Worm (Caenorhabditis elegans) whole organism, L4 larva: ENCODE results near the gene F47B8.1.
A peak's percentile ranks its signal among the peaks of the same experiment; 100 is the strongest.

Experiments
- D1046.2 ChIP-seq: fragments of 200-800 bp; sonication (Bioruptor generic); IDR thresholded peaks from 2 replicates; pipeline ENCODE4 v1.3.6; 2022; ENCODE audit warnings: missing genetic modification characterization, missing compliant biosample characterization
- F37D6.2 ChIP-seq: sonication (generic microtip); optimal IDR thresholded peaks from 2 replicates; lab custom pipeline; 2016; ENCODE audit warnings: mild to moderate bottlenecking, missing genetic modification characterization, missing compliant biosample characterization
- F49E8.2 ChIP-seq: sonication (generic microtip); optimal IDR thresholded peaks from 2 replicates; lab custom pipeline; 2016; ENCODE audit warnings: missing compliant biosample characterization, mild to moderate bottlenecking, missing genetic modification characterization, borderline replicate concordance
- R02D3.7 ChIP-seq: fragments of 150-350 bp; sonication (generic microtip); optimal IDR thresholded peaks from 3 replicates; lab custom pipeline; 2014; ENCODE audit warnings: missing biosample characterization, missing genetic modification characterization
- T20F7.1 ChIP-seq: fragments of 200-800 bp; sonication (Bioruptor generic); optimal IDR thresholded peaks from 2 replicates; lab custom pipeline; 2018; ENCODE audit warnings: mild to moderate bottlenecking, missing genetic modification characterization, missing compliant biosample characterization
- Y105C5A.15 ChIP-seq: fragments of 200-800 bp; sonication (Bioruptor generic); IDR thresholded peaks from 2 replicates; pipeline ENCODE4 v1.3.6; 2022; ENCODE audit warnings: missing genetic modification characterization, missing compliant biosample characterization
- Y48G9A.11 ChIP-seq: fragments of 200-800 bp; sonication (Bioruptor generic); IDR thresholded peaks from 2 replicates; pipeline ENCODE4 v1.3.6; 2022; ENCODE audit warnings: missing genetic modification reagents, missing genetic modification characterization, missing compliant biosample characterization
- Y5F2A.4 ChIP-seq: fragments of 200-800 bp; sonication (Bioruptor generic); optimal IDR thresholded peaks from 2 replicates; lab custom pipeline; 2018; ENCODE audit warnings: mild to moderate bottlenecking, missing genetic modification characterization, missing compliant biosample characterization
- Y75B8A.6 ChIP-seq: fragments of 200-800 bp; sonication (Bioruptor generic); IDR thresholded peaks from 2 replicates; pipeline ENCODE4 v1.3.6; 2022; ENCODE audit warnings: missing genetic modification reagents, missing genetic modification characterization, missing compliant biosample characterization
- ZK546.5 ChIP-seq, 2 experiments: sonication (generic microtip); optimal IDR thresholded peaks; 2 replicates each; lab custom pipeline; 2017; ENCODE audit warnings: missing biosample characterization in 2 of 2, missing genetic modification characterization in 2 of 2
- ama-1 ChIP-seq: fragments of 150-350 bp; optimal IDR thresholded peaks from 2 replicates; lab custom pipeline; 2014; ENCODE audit warnings: inconsistent platforms, mixed read lengths
- arid-1 ChIP-seq: fragments of 200-800 bp; sonication (Bioruptor generic); conservative IDR thresholded peaks from 2 replicates; pipeline ENCODE4 v1.3.6; 2022; ENCODE audit warnings: missing genetic modification reagents, missing genetic modification characterization, missing compliant biosample characterization
- ceh-44 ChIP-seq: fragments of 200-800 bp; sonication (Bioruptor generic); IDR thresholded peaks from 2 replicates; pipeline ENCODE4 v1.3.6; 2022; ENCODE audit warnings: missing genetic modification reagents, missing genetic modification characterization, missing compliant biosample characterization
- ceh-62 ChIP-seq: sonication (generic microtip); optimal IDR thresholded peaks from 2 replicates; lab custom pipeline; 2017; ENCODE audit warnings: missing biosample characterization, missing genetic modification characterization
- ctbp-1 ChIP-seq: fragments of 200-800 bp; sonication (Bioruptor generic); IDR thresholded peaks from 2 replicates; pipeline ENCODE4 v1.3.6; 2022; ENCODE audit warnings: missing genetic modification reagents, missing genetic modification characterization, missing compliant biosample characterization
- daf-12 ChIP-seq: fragments of 150-350 bp; optimal IDR thresholded peaks from 2 replicates; lab custom pipeline; 2014; ENCODE audit warnings: missing biosample characterization, missing genetic modification reagents, missing genetic modification characterization
- daf-19 ChIP-seq: fragments of 200-800 bp; sonication (Bioruptor generic); conservative IDR thresholded peaks from 2 replicates; pipeline ENCODE4 v1.3.6; 2022; ENCODE audit warnings: missing genetic modification characterization, missing compliant biosample characterization
- dmd-6 ChIP-seq: fragments of 200-800 bp; sonication (Bioruptor generic); IDR thresholded peaks from 2 replicates; pipeline ENCODE4 v1.3.6; 2022; ENCODE audit warnings: missing genetic modification reagents, missing genetic modification characterization, missing compliant biosample characterization
- dmd-8 ChIP-seq: fragments of 200-800 bp; sonication (Bioruptor generic); IDR thresholded peaks from 2 replicates; pipeline ENCODE4 v1.3.6; 2022; ENCODE audit warnings: missing genetic modification characterization, missing compliant biosample characterization
- duxl-1 ChIP-seq: sonication (generic microtip); optimal IDR thresholded peaks from 2 replicates; lab custom pipeline; 2016; ENCODE audit warnings: mild to moderate bottlenecking, missing genetic modification characterization, moderate library complexity, missing compliant biosample characterization; ENCODE audit not compliant: poor library complexity
- dve-1 ChIP-seq: sonication (generic microtip); optimal IDR thresholded peaks from 2 replicates; lab custom pipeline; 2017; ENCODE audit warnings: antibody characterized with exemption, mild to moderate bottlenecking, missing genetic modification characterization, missing compliant biosample characterization; ENCODE audit not compliant: insufficient read depth
- fkh-10 ChIP-seq: fragments of 150-350 bp; optimal IDR thresholded peaks from 2 replicates; lab custom pipeline; 2014; ENCODE audit warnings: missing biosample characterization, missing genetic modification reagents, missing genetic modification characterization
- hif-1 ChIP-seq, 2 experiments: sonication (generic microtip); optimal IDR thresholded peaks; 2 replicates each; lab custom pipeline; 2016 to 2017; ENCODE audit warnings: missing compliant biosample characterization in 2 of 2, missing genetic modification characterization in 2 of 2, missing genetic modification reagents in 2 of 2, missing genotype in 2 of 2, mild to moderate bottlenecking in 1 of 2
- hlh-11 ChIP-seq: fragments of 200-800 bp; sonication (Bioruptor generic); optimal IDR thresholded peaks from 2 replicates; lab custom pipeline; 2018; ENCODE audit warnings: mild to moderate bottlenecking, missing genetic modification characterization, missing compliant biosample characterization
- hlh-30 ChIP-seq: sonication (generic microtip); optimal IDR thresholded peaks from 2 replicates; lab custom pipeline; 2017; ENCODE audit warnings: antibody characterized with exemption, mild to moderate bottlenecking, missing genetic modification characterization, missing compliant biosample characterization; ENCODE audit not compliant: insufficient read depth
- lim-7 ChIP-seq: fragments of 200-800 bp; sonication (Bioruptor generic); IDR thresholded peaks from 2 replicates; pipeline ENCODE4 v1.3.6; 2022; ENCODE audit warnings: missing genetic modification characterization, missing compliant biosample characterization
- lin-38 ChIP-seq: fragments of 200-800 bp; sonication (Bioruptor generic); IDR thresholded peaks from 2 replicates; pipeline ENCODE4 v1.3.6; 2022; ENCODE audit warnings: missing genetic modification reagents, missing genetic modification characterization, missing compliant biosample characterization
- lin-39 ChIP-seq: fragments of 150-350 bp; optimal IDR thresholded peaks from 2 replicates; lab custom pipeline; 2014; ENCODE audit warnings: missing biosample characterization, missing genetic modification reagents, missing genetic modification characterization
- lsy-2 ChIP-seq, 2 experiments: fragments of 150-350 bp in 1 of 2; sonication (generic microtip) in 1 of 2; optimal IDR thresholded peaks; 2 replicates each; lab custom pipeline; 2014 to 2017; ENCODE audit warnings: missing biosample characterization in 2 of 2, missing genetic modification characterization in 2 of 2
- madf-5 ChIP-seq, 2 experiments: fragments of 200-800 bp; sonication (Bioruptor generic); IDR thresholded peaks; 2 replicates each; pipeline ENCODE4 v1.3.6; 2022; ENCODE audit warnings: missing compliant biosample characterization in 2 of 2, missing genetic modification characterization in 2 of 2
- mdl-1 ChIP-seq, 2 experiments: fragments of 150-350 bp in 1 of 2; sonication (generic microtip) in 1 of 2; optimal IDR thresholded peaks; 2 replicates each; lab custom pipeline; 2014 to 2017; ENCODE audit warnings: missing biosample characterization in 2 of 2, missing genetic modification characterization in 2 of 2
- mdt-29 ChIP-seq: fragments of 200-800 bp; sonication (Bioruptor generic); IDR thresholded peaks from 2 replicates; pipeline ENCODE4 v1.3.6; 2022; ENCODE audit warnings: missing genetic modification reagents, missing genetic modification characterization, missing compliant biosample characterization
- mes-2 ChIP-seq: sonication (generic microtip); optimal IDR thresholded peaks from 2 replicates; lab custom pipeline; 2016; ENCODE audit warnings: missing genotype, mild to moderate bottlenecking, missing genetic modification characterization, missing compliant biosample characterization; ENCODE audit not compliant: poor library complexity, severe bottlenecking
- mxl-2 ChIP-seq: fragments of 200-800 bp; sonication (Bioruptor generic); conservative IDR thresholded peaks from 2 replicates; pipeline ENCODE4 v1.3.6; 2022; ENCODE audit warnings: missing genetic modification reagents, missing genetic modification characterization, missing compliant biosample characterization
- nhr-102 ChIP-seq: sonication (generic microtip); optimal IDR thresholded peaks from 2 replicates; lab custom pipeline; 2016; ENCODE audit warnings: mild to moderate bottlenecking, missing genetic modification characterization, moderate library complexity, missing compliant biosample characterization
- nhr-41 ChIP-seq: fragments of 200-800 bp; sonication (Bioruptor generic); IDR thresholded peaks from 2 replicates; pipeline ENCODE4 v1.3.6; 2022; ENCODE audit warnings: missing genetic modification reagents, missing genetic modification characterization, missing compliant biosample characterization
- nhr-76 ChIP-seq: fragments of 150-350 bp; optimal IDR thresholded peaks from 2 replicates; lab custom pipeline; 2014; ENCODE audit warnings: missing biosample characterization, missing genetic modification characterization
- pha-4 ChIP-seq, 2 experiments: fragments of 150-350 bp in 1 of 2; fragments of 200-800 bp in 1 of 2; sonication (Bioruptor generic) in 1 of 2; IDR thresholded peaks in 1 of 2; optimal IDR thresholded peaks in 1 of 2; 2 replicates each; pipeline versions ENCODE4 v1.3.6 to Lab custom; 2014 to 2022; ENCODE audit warnings: missing genetic modification characterization in 2 of 2, missing genetic modification reagents in 2 of 2, missing biosample characterization in 1 of 2, missing compliant biosample characterization in 1 of 2
- php-3 ChIP-seq: fragments of 200-800 bp; sonication (Bioruptor generic); IDR thresholded peaks from 2 replicates; pipeline ENCODE4 v1.3.6; 2022; ENCODE audit warnings: missing genetic modification reagents, missing genetic modification characterization, missing compliant biosample characterization
- rbr-2 ChIP-seq: sonication (generic microtip); optimal IDR thresholded peaks from 2 replicates; lab custom pipeline; 2016; ENCODE audit warnings: missing genotype, missing genetic modification characterization, missing compliant biosample characterization
- saeg-2 ChIP-seq: fragments of 200-800 bp; sonication (Bioruptor generic); IDR thresholded peaks from 2 replicates; pipeline ENCODE4 v1.3.6; 2022; ENCODE audit warnings: missing genetic modification reagents, missing genetic modification characterization, missing compliant biosample characterization
- spr-1 ChIP-seq: sonication (generic microtip); optimal IDR thresholded peaks from 2 replicates; lab custom pipeline; 2016; ENCODE audit warnings: mild to moderate bottlenecking, missing genetic modification characterization, missing compliant biosample characterization
- spr-3 ChIP-seq: fragments of 200-800 bp; sonication (Bioruptor generic); optimal IDR thresholded peaks from 2 replicates; lab custom pipeline; 2018; ENCODE audit warnings: mild to moderate bottlenecking, missing genetic modification characterization, missing compliant biosample characterization
- tag-97 ChIP-seq: fragments of 200-800 bp; sonication (Bioruptor generic); IDR thresholded peaks from 2 replicates; pipeline ENCODE4 v1.3.6; 2022; ENCODE audit warnings: missing genetic modification characterization, missing compliant biosample characterization
- tra-1 ChIP-seq: fragments of 200-800 bp; sonication (Bioruptor generic); IDR thresholded peaks from 2 replicates; pipeline ENCODE4 v1.3.6; 2022; ENCODE audit warnings: missing genetic modification reagents, missing genetic modification characterization, missing compliant biosample characterization
- unc-130 ChIP-seq: sonication (generic microtip); optimal IDR thresholded peaks from 2 replicates; lab custom pipeline; 2016; ENCODE audit warnings: missing genetic modification reagents, missing genetic modification characterization, missing compliant biosample characterization
- unc-62 ChIP-seq, 3 experiments: fragments of 150-350 bp in 1 of 3; sonication (generic microtip); optimal IDR thresholded peaks in 2 of 3; peaks in 1 of 3; 1 replicate in 1 of 3; 2 replicates in 2 of 3; lab custom pipeline; 2014 to 2017; ENCODE audit warnings: missing biosample characterization in 3 of 3, missing genetic modification characterization in 3 of 3, missing genetic modification reagents in 3 of 3, missing genotype in 1 of 3
- zfp-2 ChIP-seq: sonication (generic microtip); optimal IDR thresholded peaks from 2 replicates; lab custom pipeline; 2016; ENCODE audit warnings: mild to moderate bottlenecking, missing genetic modification characterization, missing compliant biosample characterization

F47B8.1 gene

ce11 chrV:14355738-14356368 is 41.7 kb upstream of the F47B8.1 start, which contains the start of gene cyn-1 (continued):
- TF ChIP-seq mdl-1 (tag; optimal IDR thresholded peaks at IDR 0.05; lab: Kevin White, UChicago) = peak in 1 of 2 experiments; percentile 20
- no peak for TF ChIP-seq tag-97 (GFP tag; lab: Robert Waterston, UW)
- peak; percentile 40 for TF ChIP-seq F37D6.2
- TF ChIP-seq dve-1 (tag; lab: Kevin White, UChicago) = peak; percentile 85
- peak; percentile 17 for TF ChIP-seq spr-3
- TF ChIP-seq T20F7.1 (GFP tag; lab: Kevin White, UChicago) = peak; percentile 72
- TF ChIP-seq spr-1 = peak; percentile 66
- peak; percentile 41 for TF ChIP-seq unc-130 (GFP tag; lab: Kevin White, UChicago)
- no peak for TF ChIP-seq ceh-44 (GFP tag; lab: Robert Waterston, UW)
- no peak for TF ChIP-seq ceh-62 (tag; lab: Kevin White, UChicago)
- peak; percentile 66 for TF ChIP-seq hlh-11
- no peak for TF ChIP-seq zfp-2 (tag; lab: Kevin White, UChicago)
- peak; percentile 93 for TF ChIP-seq mes-2 (tag; lab: Kevin White, UChicago)
- peak; percentile 52 for TF ChIP-seq hlh-30
- TF ChIP-seq lim-7 (GFP tag; lab: Robert Waterston, UW) = no peak
- no peak for TF ChIP-seq mxl-2 (GFP tag; lab: Robert Waterston, UW)
- TF ChIP-seq lin-38 = peak; percentile 84
- no peak for TF ChIP-seq D1046.2 (GFP tag; lab: Robert Waterston, UW)
- no peak for TF ChIP-seq unc-62 (GFP tag; optimal IDR thresholded peaks at IDR 0.05 in 1 of 2; lab: Kevin White, UChicago)
- no peak for TF ChIP-seq unc-62 (tag; optimal IDR thresholded peaks at IDR 0.05; lab: Kevin White, UChicago)
- TF ChIP-seq dmd-6 = peak; percentile 55; the same call in 1 of the 2 replicates
- TF ChIP-seq pha-4 (GFP tag; IDR thresholded peaks at IDR 0.05; lab: Robert Waterston, UW) = peak; percentile 49; the same call in 1 of the 2 replicates
- TF ChIP-seq pha-4 (tag; optimal IDR thresholded peaks at IDR 0.05; lab: Kevin White, UChicago) = peak; percentile 72
- TF ChIP-seq mdt-29 (GFP tag; lab: Robert Waterston, UW) = no peak
- TF ChIP-seq lsy-2 (tag; optimal IDR thresholded peaks at IDR 0.05; lab: Kevin White, UChicago) = peak in 1 of 2 experiments; percentile 93
- TF ChIP-seq F49E8.2 (tag; lab: Kevin White, UChicago) = peak; percentile 1
- no peak for TF ChIP-seq Y5F2A.4 (GFP tag; lab: Kevin White, UChicago)
- peak; percentile 71 for TF ChIP-seq nhr-102
- no peak for TF ChIP-seq Y75B8A.6 (GFP tag; lab: Robert Waterston, UW)
- no peak for TF ChIP-seq php-3 (GFP tag; lab: Robert Waterston, UW)
- TF ChIP-seq hif-1 (tag; optimal IDR thresholded peaks at IDR 0.05; lab: Kevin White, UChicago) = peak in 1 of 2 experiments; percentile 25
- no peak for TF ChIP-seq dmd-8 (GFP tag; lab: Robert Waterston, UW)
- TF ChIP-seq nhr-76 (tag; lab: Kevin White, UChicago) = no peak
- no peak for TF ChIP-seq ZK546.5 (tag; optimal IDR thresholded peaks at IDR 0.05; lab: Kevin White, UChicago)
- peak; percentile 61 for TF ChIP-seq duxl-1
- no peak for TF ChIP-seq saeg-2 (GFP tag; lab: Robert Waterston, UW)
- no peak for TF ChIP-seq daf-19 (GFP tag; lab: Robert Waterston, UW)
- no peak for TF ChIP-seq lin-39 (tag; lab: Kevin White, UChicago)
- no peak for TF ChIP-seq Y48G9A.11 (GFP tag; lab: Robert Waterston, UW)
- TF ChIP-seq nhr-41 = no peak
- 0 out of 2 replicates have a peak, but pooled peaks have one; percentile 14 for TF ChIP-seq arid-1 (GFP tag; lab: Robert Waterston, UW)
- no peak; the same call in 1 of the 2 replicates for TF ChIP-seq ctbp-1 (GFP tag; lab: Robert Waterston, UW)
- no peak for TF ChIP-seq daf-12 (tag; lab: Kevin White, UChicago)
- TF ChIP-seq madf-5 (GFP tag; IDR thresholded peaks at IDR 0.05; lab: Robert Waterston, UW) = no peak
- peak; percentile 73 for TF ChIP-seq rbr-2 (tag; lab: Kevin White, UChicago)
- TF ChIP-seq Y105C5A.15 (GFP tag; lab: Robert Waterston, UW) = no peak
- TF ChIP-seq R02D3.7 (tag; lab: Kevin White, UChicago) = no peak
- peak; percentile 10 for TF ChIP-seq ama-1 (lab: Kevin White, UChicago)
- TF ChIP-seq tra-1 (GFP tag; lab: Robert Waterston, UW) = no peak
- TF ChIP-seq fkh-10 (GFP tag; lab: Kevin White, UChicago) = peak; percentile 69
